Worm (Caenorhabditis elegans) whole organism, L1 larva: Measurements from ENCODE around the gene tat-3.

ENCODE experiments used
- C16A3.4 ChIP-seq: fragments of 150-350 bp; optimal IDR thresholded peaks from 2 replicates; lab custom pipeline; 2014; ENCODE audit warnings: missing biosample characterization, missing genetic modification characterization
- C34B4.2 ChIP-seq: sonication (generic microtip); optimal IDR thresholded peaks from 2 replicates; lab custom pipeline; 2017; ENCODE audit warnings: mild to moderate bottlenecking, missing genetic modification characterization, missing compliant biosample characterization
- F16B12.6 ChIP-seq: fragments of 150-350 bp; optimal IDR thresholded peaks from 2 replicates; lab custom pipeline; 2014; ENCODE audit warnings: missing biosample characterization, missing genetic modification characterization
- aly-2 ChIP-seq: fragments of 150-350 bp; optimal IDR thresholded peaks from 2 replicates; lab custom pipeline; 2014; ENCODE audit warnings: missing biosample characterization, missing genetic modification characterization
- blmp-1 ChIP-seq: fragments of 150-350 bp; optimal IDR thresholded peaks from 2 replicates; lab custom pipeline; 2014; ENCODE audit warnings: missing biosample characterization, missing genetic modification characterization
- ceh-63 ChIP-seq: fragments of 200-800 bp; sonication (Bioruptor generic); optimal IDR thresholded peaks from 2 replicates; lab custom pipeline; 2018; ENCODE audit warnings: mild to moderate bottlenecking, missing genetic modification characterization, missing compliant biosample characterization
- ceh-82 ChIP-seq, 3 experiments: fragments of 150-350 bp in 1 of 3; sonication (generic microtip) in 2 of 3; optimal IDR thresholded peaks; 2 replicates each; lab custom pipeline; 2014 to 2017; ENCODE audit warnings: missing biosample characterization in 3 of 3, missing genetic modification characterization in 3 of 3
- ceh-90 ChIP-seq: sonication (generic microtip); optimal IDR thresholded peaks from 2 replicates; lab custom pipeline; 2016; ENCODE audit warnings: missing genetic modification characterization, missing compliant biosample characterization
- dpl-1 ChIP-seq, 3 experiments: fragments of 150-350 bp in 2 of 3; sonication (generic microtip) in 1 of 3; optimal IDR thresholded peaks; 2 replicates each; lab custom pipeline; 2014 to 2017; ENCODE audit warnings: missing biosample characterization in 3 of 3, missing genetic modification characterization in 3 of 3, missing genetic modification reagents in 3 of 3
- efl-1 ChIP-seq, 4 experiments: fragments of 150-350 bp; optimal IDR thresholded peaks in 3 of 4; peaks in 1 of 4; 1 replicate in 1 of 4; 2 replicates in 3 of 4; lab custom pipeline; 2014; ENCODE audit warnings: missing biosample characterization in 2 of 4, missing genetic modification characterization in 2 of 4, missing genetic modification reagents in 2 of 4
- elt-2 ChIP-seq: sonication (generic microtip); optimal IDR thresholded peaks from 2 replicates; lab custom pipeline; 2016; ENCODE audit warnings: missing genetic modification characterization, mild to moderate bottlenecking, inconsistent platforms, missing compliant biosample characterization, missing genetic modification reagents
- elt-3 ChIP-seq, 6 experiments: fragments of 150-350 bp in 1 of 6; sonication (generic microtip); optimal IDR thresholded peaks; 2 replicates each; lab custom pipeline; 2017 to 2018; ENCODE audit warnings: missing biosample characterization in 6 of 6, missing genetic modification characterization in 6 of 6, inconsistent platforms in 1 of 6
- ets-5 ChIP-seq: fragments of 200-800 bp; sonication (Bioruptor generic); IDR thresholded peaks from 2 replicates; pipeline ENCODE4 v1.3.6; 2022; ENCODE audit warnings: missing genetic modification characterization, missing compliant biosample characterization
- fkh-10 ChIP-seq: sonication (generic microtip); optimal IDR thresholded peaks from 2 replicates; lab custom pipeline; 2017; ENCODE audit warnings: missing biosample characterization, missing genetic modification reagents, missing genetic modification characterization
- fkh-8 ChIP-seq: sonication (generic microtip); optimal IDR thresholded peaks from 2 replicates; lab custom pipeline; 2016; ENCODE audit warnings: mild to moderate bottlenecking, missing genetic modification characterization, missing compliant biosample characterization
- fos-1 ChIP-seq: fragments of 150-350 bp; optimal IDR thresholded peaks from 2 replicates; lab custom pipeline; 2014; ENCODE audit warnings: missing biosample characterization, missing genetic modification characterization
- hlh-17 ChIP-seq: fragments of 200-800 bp; sonication (Bioruptor generic); optimal IDR thresholded peaks from 2 replicates; lab custom pipeline; 2018; ENCODE audit warnings: missing genetic modification characterization, mild to moderate bottlenecking, missing compliant biosample characterization, moderate library complexity, borderline replicate concordance
- jun-1 ChIP-seq: fragments of 150-350 bp; optimal IDR thresholded peaks from 2 replicates; lab custom pipeline; 2014; ENCODE audit warnings: missing biosample characterization, missing genetic modification reagents, missing genetic modification characterization
- lin-14 ChIP-seq: fragments of 200-800 bp; sonication (Bioruptor generic); optimal IDR thresholded peaks from 2 replicates; lab custom pipeline; 2018; ENCODE audit warnings: mild to moderate bottlenecking, missing genetic modification characterization, moderate library complexity, missing compliant biosample characterization
- lin-35 ChIP-seq, 2 experiments: fragments of 150-350 bp; optimal IDR thresholded peaks; 2 replicates each; lab custom pipeline; 2014; ENCODE audit warnings: missing biosample characterization in 2 of 2, missing genetic modification characterization in 2 of 2, missing genetic modification reagents in 2 of 2
- lir-3 ChIP-seq: sonication (generic microtip); optimal IDR thresholded peaks from 2 replicates; lab custom pipeline; 2016; ENCODE audit warnings: mild to moderate bottlenecking, missing genetic modification characterization, moderate library complexity, missing compliant biosample characterization; ENCODE audit not compliant: poor library complexity
- lsy-2 ChIP-seq, 2 experiments: fragments of 150-350 bp; optimal IDR thresholded peaks; 2 replicates each; lab custom pipeline; 2014; ENCODE audit warnings: missing biosample characterization in 2 of 2, missing genetic modification characterization in 2 of 2
- mdl-1 ChIP-seq, 2 experiments: fragments of 150-350 bp; optimal IDR thresholded peaks; 2 replicates each; lab custom pipeline; 2014 to 2017; ENCODE audit warnings: missing biosample characterization in 2 of 2, missing genetic modification characterization in 2 of 2, inconsistent platforms in 1 of 2
- mep-1 ChIP-seq: fragments of 150-350 bp; optimal IDR thresholded peaks from 2 replicates; lab custom pipeline; 2014; ENCODE audit warnings: missing biosample characterization, missing genetic modification characterization
- nhr-20 ChIP-seq: sonication (generic microtip); optimal IDR thresholded peaks from 2 replicates; lab custom pipeline; 2016; ENCODE audit warnings: mild to moderate bottlenecking, missing genetic modification characterization, missing compliant biosample characterization
- nhr-47 ChIP-seq: sonication (generic microtip); optimal IDR thresholded peaks from 2 replicates; lab custom pipeline; 2016; ENCODE audit warnings: mild to moderate bottlenecking, missing genetic modification characterization, moderate library complexity, missing compliant biosample characterization
- nhr-71 ChIP-seq: sonication (generic microtip); optimal IDR thresholded peaks from 2 replicates; lab custom pipeline; 2016; ENCODE audit warnings: mild to moderate bottlenecking, missing genetic modification characterization, moderate library complexity, missing compliant biosample characterization
- nhr-77 ChIP-seq: fragments of 150-350 bp; optimal IDR thresholded peaks from 2 replicates; lab custom pipeline; 2014; ENCODE audit warnings: missing biosample characterization, missing genetic modification characterization
- nhr-85 ChIP-seq: sonication (generic microtip); peaks from one replicate; lab custom pipeline; 2016; ENCODE audit warnings: missing genetic modification characterization, inconsistent platforms, missing compliant biosample characterization
- nhr-90 ChIP-seq: sonication (generic microtip); optimal IDR thresholded peaks from 2 replicates; lab custom pipeline; 2016; ENCODE audit warnings: mild to moderate bottlenecking, missing genetic modification characterization, missing compliant biosample characterization; ENCODE audit not compliant: poor library complexity
- pqm-1 ChIP-seq: sonication (generic microtip); optimal IDR thresholded peaks from 3 replicates; lab custom pipeline; 2017; ENCODE audit warnings: missing biosample characterization, missing genetic modification characterization
- rnt-1 ChIP-seq: sonication (generic microtip); optimal IDR thresholded peaks from 2 replicates; lab custom pipeline; 2016; ENCODE audit warnings: mild to moderate bottlenecking, missing genetic modification characterization, moderate library complexity, missing compliant biosample characterization
- skn-1 ChIP-seq: fragments of 150-350 bp; optimal IDR thresholded peaks from 2 replicates; lab custom pipeline; 2014; ENCODE audit warnings: missing biosample characterization, missing genetic modification characterization
- snpc-4 ChIP-seq: fragments of 150-350 bp; optimal IDR thresholded peaks from 2 replicates; lab custom pipeline; 2014; ENCODE audit warnings: missing biosample characterization, missing genetic modification characterization
- snu-23 ChIP-seq: sonication (generic microtip); optimal IDR thresholded peaks from 2 replicates; lab custom pipeline; 2016; ENCODE audit warnings: missing genetic modification characterization, missing compliant biosample characterization
- sup-37 ChIP-seq: fragments of 200-800 bp; sonication (Bioruptor generic); optimal IDR thresholded peaks from 2 replicates; lab custom pipeline; 2018; ENCODE audit warnings: mild to moderate bottlenecking, missing genetic modification characterization, missing compliant biosample characterization
- swsn-7 ChIP-seq: sonication (generic microtip); optimal IDR thresholded peaks from 2 replicates; lab custom pipeline; 2016; ENCODE audit warnings: missing genetic modification characterization, missing compliant biosample characterization
- tbx-2 ChIP-seq: sonication (generic microtip); optimal IDR thresholded peaks from 2 replicates; lab custom pipeline; 2016; ENCODE audit warnings: missing genetic modification characterization, missing compliant biosample characterization
- unc-130 ChIP-seq: fragments of 150-350 bp; optimal IDR thresholded peaks from 2 replicates; lab custom pipeline; 2017; ENCODE audit warnings: missing biosample characterization, missing genetic modification characterization, inconsistent platforms
- unc-62 ChIP-seq: fragments of 150-350 bp; optimal IDR thresholded peaks from 2 replicates; lab custom pipeline; 2014; ENCODE audit warnings: missing biosample characterization, missing genetic modification reagents, missing genetic modification characterization
- unc-86 ChIP-seq: sonication (generic microtip); optimal IDR thresholded peaks from 2 replicates; lab custom pipeline; 2016; ENCODE audit warnings: missing genetic modification characterization, missing compliant biosample characterization
- xbp-1 ChIP-seq: sonication (generic microtip); optimal IDR thresholded peaks from 2 replicates; lab custom pipeline; 2016; ENCODE audit warnings: missing genetic modification characterization, missing compliant biosample characterization
- zip-4 ChIP-seq: fragments of 200-800 bp; sonication (Bioruptor generic); optimal IDR thresholded peaks from 2 replicates; lab custom pipeline; 2018; ENCODE audit warnings: mild to moderate bottlenecking, missing genetic modification characterization, moderate library complexity, missing compliant biosample characterization

Gene tat-3

ce11 chrIII:10747620-10748479 is 17.3 kb upstream of the tat-3 start, which contains the start of the genes ran-1 and dkc-1 (continued):
- TF ChIP-seq nhr-77 (tag; lab: Kevin White, UChicago): peak; percentile 59
- TF ChIP-seq nhr-47 (tag; lab: Kevin White, UChicago): peak; percentile 47
- TF ChIP-seq, all 84 proteins: peak for 34

- TF ChIP-seq sup-37 (GFP tag; lab: Kevin White, UChicago): no peak
- TF ChIP-seq dpl-1 (GFP tag; optimal IDR thresholded peaks at IDR 0.05; lab: Kevin White, UChicago): no peak
- peak; percentile 23 for TF ChIP-seq nhr-71
- no peak for TF ChIP-seq snpc-4
- TF ChIP-seq aly-2 (tag; lab: Kevin White, UChicago): peak; percentile 50
- no peak for TF ChIP-seq efl-1 (optimal IDR thresholded peaks at IDR 0.05; lab: Kevin White, UChicago)
- peak in 1 of 2 experiments; percentile 12 for TF ChIP-seq efl-1 (GFP tag; optimal IDR thresholded peaks at IDR 0.05 in 1 of 2; lab: Kevin White, UChicago)
- TF ChIP-seq skn-1 (tag; lab: Kevin White, UChicago): no peak
- no peak for TF ChIP-seq ceh-82 (tag; optimal IDR thresholded peaks at IDR 0.05; lab: Kevin White, UChicago)
- TF ChIP-seq nhr-85: peak; percentile 62
- peak in 1 of 2 experiments; percentile 1 for TF ChIP-seq lsy-2 (tag; optimal IDR thresholded peaks at IDR 0.05; lab: Kevin White, UChicago)
- no peak for TF ChIP-seq zip-4 (GFP tag; lab: Kevin White, UChicago)
- TF ChIP-seq, all 84 proteins: peak for 5
Measured at ce11 chrIII:10746406-10746807, 15.9 kb upstream of the tat-3 start.

- peak; percentile 7 for TF ChIP-seq fkh-10 (GFP tag; lab: Kevin White, UChicago)
- peak; percentile 81 to 86 for TF ChIP-seq efl-1 (optimal IDR thresholded peaks at IDR 0.05; lab: Kevin White, UChicago)
- TF ChIP-seq efl-1 (GFP tag; optimal IDR thresholded peaks at IDR 0.05 in 1 of 2; lab: Kevin White, UChicago): peak; percentile 84 to 98
- TF ChIP-seq zip-4 (GFP tag; lab: Kevin White, UChicago): no peak
- peak; percentile 72 for TF ChIP-seq unc-130
- TF ChIP-seq hlh-17: no peak
- TF ChIP-seq rnt-1 (tag; lab: Kevin White, UChicago): peak; percentile 54
- TF ChIP-seq xbp-1: peak; percentile 57
- peak; percentile 54 for TF ChIP-seq C16A3.4 (tag; lab: Kevin White, UChicago)
- no peak for TF ChIP-seq C34B4.2 (tag; lab: Kevin White, UChicago)
- TF ChIP-seq nhr-85: peak; percentile 79
- TF ChIP-seq nhr-90: peak; percentile 34
- peak; percentile 85 for TF ChIP-seq lin-14 (GFP tag; lab: Kevin White, UChicago)
- no peak for TF ChIP-seq ceh-63 (GFP tag; lab: Kevin White, UChicago)
- TF ChIP-seq ceh-90: no peak
- TF ChIP-seq unc-86 (tag; lab: Kevin White, UChicago): peak; percentile 32
- TF ChIP-seq snpc-4: peak; percentile 65
- TF ChIP-seq pqm-1: peak; percentile 22
- no peak for TF ChIP-seq ets-5
- TF ChIP-seq unc-62 (GFP tag; lab: Kevin White, UChicago): no peak
- peak in 2 of 6 experiments; percentile 44 to 62 for TF ChIP-seq elt-3 (tag; optimal IDR thresholded peaks at IDR 0.05; lab: Kevin White, UChicago)
- peak; percentile 56 for TF ChIP-seq nhr-47 (tag; lab: Kevin White, UChicago)
- TF ChIP-seq nhr-20 (tag; lab: Kevin White, UChicago): peak; percentile 47
- TF ChIP-seq lir-3: no peak
- peak; percentile 63 for TF ChIP-seq nhr-77 (tag; lab: Kevin White, UChicago)
- TF ChIP-seq swsn-7: peak; percentile 21
- peak; percentile 49 for TF ChIP-seq fkh-8 (tag; lab: Kevin White, UChicago)
- peak; percentile 85 to 91 (median 86) for TF ChIP-seq dpl-1 (GFP tag; optimal IDR thresholded peaks at IDR 0.05; lab: Kevin White, UChicago)
- TF ChIP-seq tbx-2 (tag; lab: Kevin White, UChicago): peak; percentile 48
- TF ChIP-seq snu-23 (GFP tag; lab: Kevin White, UChicago): peak; percentile 76
- TF ChIP-seq fos-1: peak; percentile 85
- TF ChIP-seq mep-1: peak; percentile 78
- peak; percentile 90 to 94 for TF ChIP-seq lin-35 (GFP tag; optimal IDR thresholded peaks at IDR 0.05; lab: Kevin White, UChicago)
- peak; percentile 72 for TF ChIP-seq F16B12.6 (tag; lab: Kevin White, UChicago)
- TF ChIP-seq mdl-1 (tag; optimal IDR thresholded peaks at IDR 0.05; lab: Kevin White, UChicago): peak in 1 of 2 experiments; percentile 65
- peak; percentile 66 for TF ChIP-seq elt-2 (tag; lab: Kevin White, UChicago)
- peak; percentile 72 for TF ChIP-seq jun-1 (tag; lab: Kevin White, UChicago)
- peak; percentile 71 for TF ChIP-seq skn-1 (tag; lab: Kevin White, UChicago)
- TF ChIP-seq blmp-1 (tag; lab: Kevin White, UChicago): peak; percentile 61
- TF ChIP-seq lsy-2 (tag; optimal IDR thresholded peaks at IDR 0.05; lab: Kevin White, UChicago): peak; percentile 55 to 84
- no peak for TF ChIP-seq aly-2 (tag; lab: Kevin White, UChicago)
Measured at ce11 chrIII:10742382-10742860, 11.9 kb upstream of the tat-3 start, which contains the start of the genes tbb-1 and rib-2. Gene tbb-1, minus strand, starts transcription at chrIII:10742432. Gene rib-2, plus strand, starts transcription at chrIII:10742810.
